Worm (Caenorhabditis elegans) whole organism, L2 larva: ENCODE data around the gene wago-5.

Experiments
- F13H6.1 ChIP-seq: sonication (generic microtip); optimal IDR thresholded peaks from 2 replicates; lab custom pipeline; 2016; ENCODE audit warnings: missing genetic modification characterization, missing compliant biosample characterization
- R02D3.7 ChIP-seq: fragments of 150-350 bp; optimal IDR thresholded peaks from 2 replicates; lab custom pipeline; 2014; ENCODE audit warnings: missing biosample characterization, missing genetic modification characterization
- Y55F3AM.14 ChIP-seq: fragments of 200-800 bp; sonication (Bioruptor generic); optimal IDR thresholded peaks from 2 replicates; lab custom pipeline; 2018; ENCODE audit warnings: mild to moderate bottlenecking, missing genetic modification characterization, missing compliant biosample characterization
- ZK546.5 ChIP-seq: sonication (generic microtip); optimal IDR thresholded peaks from 2 replicates; lab custom pipeline; 2017; ENCODE audit warnings: missing biosample characterization, missing genetic modification characterization
- alr-1 ChIP-seq: fragments of 150-350 bp; optimal IDR thresholded peaks from 2 replicates; lab custom pipeline; 2014; ENCODE audit warnings: missing biosample characterization, missing genetic modification characterization
- aly-2 ChIP-seq: fragments of 150-350 bp; optimal IDR thresholded peaks from 2 replicates; lab custom pipeline; 2014; ENCODE audit warnings: missing biosample characterization, missing genetic modification characterization
- ama-1 ChIP-seq: fragments of 150-350 bp; optimal IDR thresholded peaks from 2 replicates; lab custom pipeline; 2018; ENCODE audit warnings: inconsistent platforms
- blmp-1 ChIP-seq: sonication (generic microtip); optimal IDR thresholded peaks from 2 replicates; lab custom pipeline; 2017; ENCODE audit warnings: missing genetic modification characterization, mild to moderate bottlenecking, missing compliant biosample characterization, antibody characterized with exemption, moderate library complexity; ENCODE audit not compliant: insufficient read depth
- ceh-16 ChIP-seq: fragments of 150-350 bp; optimal IDR thresholded peaks from 2 replicates; lab custom pipeline; 2014; ENCODE audit warnings: missing biosample characterization, missing genetic modification characterization
- ceh-82 ChIP-seq: fragments of 150-350 bp; optimal IDR thresholded peaks from 2 replicates; lab custom pipeline; 2014; ENCODE audit warnings: missing biosample characterization, missing genetic modification characterization
- dmd-4 ChIP-seq: sonication (generic microtip); optimal IDR thresholded peaks from 2 replicates; lab custom pipeline; 2017; ENCODE audit warnings: missing biosample characterization, missing genetic modification characterization
- egl-27 ChIP-seq: sonication (generic microtip); optimal IDR thresholded peaks from 3 replicates; lab custom pipeline; 2017; ENCODE audit warnings: missing biosample characterization, missing genetic modification reagents, missing genetic modification characterization
- elt-1 ChIP-seq: fragments of 150-350 bp; optimal IDR thresholded peaks from 2 replicates; lab custom pipeline; 2014; ENCODE audit warnings: missing biosample characterization, missing genetic modification characterization
- elt-3 ChIP-seq: sonication (generic microtip); optimal IDR thresholded peaks from 2 replicates; lab custom pipeline; 2017; ENCODE audit warnings: missing biosample characterization, missing genetic modification characterization
- gmeb-1 ChIP-seq: fragments of 150-350 bp; optimal IDR thresholded peaks from 2 replicates; lab custom pipeline; 2014; ENCODE audit warnings: missing biosample characterization, missing genetic modification characterization
- lin-11 ChIP-seq: fragments of 150-350 bp; sonication (generic microtip); optimal IDR thresholded peaks from 2 replicates; lab custom pipeline; 2014; ENCODE audit warnings: missing biosample characterization, missing genetic modification characterization, inconsistent platforms, mixed read lengths
- lin-13 ChIP-seq: fragments of 150-350 bp; optimal IDR thresholded peaks from 2 replicates; lab custom pipeline; 2014; ENCODE audit warnings: missing biosample characterization, missing genetic modification reagents, missing genetic modification characterization
- lin-39 ChIP-seq: fragments of 150-350 bp; optimal IDR thresholded peaks from 2 replicates; lab custom pipeline; 2014; ENCODE audit warnings: missing biosample characterization, missing genetic modification reagents, missing genetic modification characterization
- lsy-2 ChIP-seq, 2 experiments: fragments of 150-350 bp in 1 of 2; sonication (generic microtip) in 1 of 2; optimal IDR thresholded peaks; 2 replicates each; lab custom pipeline; 2014 to 2017; ENCODE audit warnings: missing biosample characterization in 2 of 2, missing genetic modification characterization in 2 of 2
- mab-5 ChIP-seq: fragments of 150-350 bp; optimal IDR thresholded peaks from 2 replicates; lab custom pipeline; 2014; ENCODE audit warnings: missing biosample characterization, missing genetic modification characterization
- mbf-1 ChIP-seq: sonication (generic microtip); optimal IDR thresholded peaks from 2 replicates; lab custom pipeline; 2017; ENCODE audit warnings: missing biosample characterization, missing genetic modification characterization
- mdl-1 ChIP-seq, 2 experiments: fragments of 150-350 bp in 1 of 2; sonication (generic microtip) in 1 of 2; optimal IDR thresholded peaks; 2 replicates each; lab custom pipeline; 2017; ENCODE audit warnings: missing biosample characterization in 2 of 2, missing genetic modification characterization in 2 of 2
- nhr-10 ChIP-seq: sonication (generic microtip); optimal IDR thresholded peaks from 2 replicates; lab custom pipeline; 2017; ENCODE audit warnings: missing biosample characterization, missing genetic modification characterization
- nhr-11 ChIP-seq: fragments of 150-350 bp; optimal IDR thresholded peaks from 2 replicates; lab custom pipeline; 2014; ENCODE audit warnings: missing biosample characterization, missing genetic modification characterization
- nhr-12 ChIP-seq: fragments of 150-350 bp; optimal IDR thresholded peaks from 2 replicates; lab custom pipeline; 2014; ENCODE audit warnings: missing biosample characterization, missing genetic modification characterization
- nhr-129 ChIP-seq: fragments of 150-350 bp; optimal IDR thresholded peaks from 2 replicates; lab custom pipeline; 2014; ENCODE audit warnings: missing biosample characterization, missing genetic modification characterization
- nhr-21 ChIP-seq: fragments of 150-350 bp; optimal IDR thresholded peaks from 2 replicates; lab custom pipeline; 2014; ENCODE audit warnings: missing biosample characterization, missing genetic modification characterization
- nhr-23 ChIP-seq: fragments of 150-350 bp; optimal IDR thresholded peaks from 2 replicates; lab custom pipeline; 2014; ENCODE audit warnings: missing biosample characterization, missing genetic modification reagents, missing genetic modification characterization
- nhr-237 ChIP-seq: fragments of 150-350 bp; optimal IDR thresholded peaks from 2 replicates; lab custom pipeline; 2014; ENCODE audit warnings: missing biosample characterization, missing genetic modification characterization
- nhr-25 ChIP-seq: fragments of 150-350 bp; sonication (generic microtip); optimal IDR thresholded peaks from 3 replicates; lab custom pipeline; 2014; ENCODE audit warnings: missing biosample characterization, missing genetic modification characterization
- nhr-6 ChIP-seq: fragments of 150-350 bp; optimal IDR thresholded peaks from 2 replicates; lab custom pipeline; 2014; ENCODE audit warnings: missing biosample characterization, missing genetic modification characterization
- nhr-77 ChIP-seq: fragments of 150-350 bp; optimal IDR thresholded peaks from 2 replicates; lab custom pipeline; 2014; ENCODE audit warnings: missing biosample characterization, missing genetic modification characterization
- peb-1 ChIP-seq: fragments of 150-350 bp; optimal IDR thresholded peaks from 2 replicates; lab custom pipeline; 2014; ENCODE audit warnings: missing biosample characterization, missing genetic modification characterization
- sem-4 ChIP-seq: fragments of 150-350 bp; optimal IDR thresholded peaks from 2 replicates; lab custom pipeline; 2014; ENCODE audit warnings: missing biosample characterization, missing genetic modification reagents, missing genetic modification characterization
- skn-1 ChIP-seq: sonication (generic microtip); optimal IDR thresholded peaks from 2 replicates; lab custom pipeline; 2017; ENCODE audit warnings: missing biosample characterization, missing genetic modification characterization
- sma-3 ChIP-seq: sonication (generic microtip); optimal IDR thresholded peaks from 2 replicates; lab custom pipeline; 2016; ENCODE audit warnings: missing genetic modification reagents, missing genetic modification characterization, missing compliant biosample characterization
- sma-9 ChIP-seq, 2 experiments: fragments of 150-350 bp in 1 of 2; sonication (generic microtip) in 1 of 2; optimal IDR thresholded peaks; 2 replicates each; lab custom pipeline; 2014 to 2016; ENCODE audit warnings: missing genetic modification characterization in 2 of 2, mild to moderate bottlenecking in 1 of 2, missing biosample characterization in 1 of 2, missing compliant biosample characterization in 1 of 2, missing genetic modification reagents in 1 of 2, moderate library complexity in 1 of 2
- unc-62 ChIP-seq: fragments of 150-350 bp; optimal IDR thresholded peaks from 2 replicates; lab custom pipeline; 2014; ENCODE audit warnings: missing biosample characterization, missing genetic modification reagents, missing genetic modification characterization
- zag-1 ChIP-seq: fragments of 150-350 bp; optimal IDR thresholded peaks from 2 replicates; lab custom pipeline; 2014; ENCODE audit warnings: missing biosample characterization, missing genetic modification characterization
- ztf-1 ChIP-seq: fragments of 200-800 bp; sonication (Bioruptor generic); conservative IDR thresholded peaks from 2 replicates; pipeline ENCODE4 v1.3.6; 2022; ENCODE audit warnings: missing genetic modification characterization, missing compliant biosample characterization
- ztf-11 ChIP-seq: sonication (generic microtip); optimal IDR thresholded peaks from 2 replicates; lab custom pipeline; 2017; ENCODE audit warnings: missing biosample characterization, missing genetic modification characterization

The wago-5 gene

DNA sequence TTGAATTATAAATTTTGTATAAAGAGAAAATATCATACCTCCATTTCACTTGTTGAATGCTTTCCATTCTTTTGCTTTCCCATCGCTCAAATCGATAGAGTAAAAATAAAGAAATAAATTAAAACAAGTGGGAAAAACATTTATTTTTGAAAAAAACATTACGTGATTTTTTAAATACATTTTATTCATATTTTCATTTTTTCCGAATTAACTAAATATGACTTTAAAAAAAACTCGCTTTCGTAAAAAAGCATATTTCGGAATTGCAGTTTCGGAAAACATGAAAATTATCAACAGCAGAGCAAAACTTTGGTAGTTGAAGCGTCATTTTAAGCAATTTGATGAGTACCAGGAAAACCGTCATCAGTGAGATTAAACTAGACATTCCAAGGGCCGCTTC lies 15.7 kb downstream of the wago-5 start, which contains the start of gene K05F1.8:
K05F1.8 (minus strand) TSS at position 101 of the 400 bp plus-strand sequence.
- TF ChIP-seq peb-1 (tag; lab: Kevin White, UChicago) (no peak), mdl-1 (tag; optimal IDR thresholded peaks at IDR 0.05; lab: Kevin White, UChicago) (no peak)

DNA sequence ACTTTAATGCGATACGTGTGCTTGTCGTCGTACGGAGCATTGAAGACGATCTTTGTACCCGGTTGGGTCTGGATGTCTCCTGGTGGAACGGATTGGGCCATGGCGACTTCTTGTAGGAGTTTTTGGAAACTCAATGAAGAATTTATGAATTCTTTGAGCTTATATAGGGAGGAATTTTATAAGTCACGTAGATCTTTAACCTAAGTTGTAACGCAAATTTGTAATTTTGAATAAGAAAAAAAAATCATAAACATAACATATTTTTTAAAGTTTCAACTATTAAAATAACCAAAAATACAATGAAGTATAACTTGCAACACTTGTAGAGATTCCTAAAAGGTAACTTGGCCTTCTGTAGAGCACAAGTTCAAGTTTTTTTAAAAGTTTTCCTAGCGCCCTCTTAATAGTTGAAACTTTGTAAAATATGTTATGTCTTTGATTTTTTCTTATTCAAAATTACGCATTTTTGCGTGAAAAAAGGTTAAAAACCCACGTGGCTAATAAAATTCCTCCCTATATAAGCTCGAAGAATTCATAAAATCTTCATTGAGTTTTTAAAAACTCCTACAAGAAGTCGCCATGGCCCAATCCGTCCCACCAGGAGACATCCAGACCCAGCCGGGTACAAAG lies 17.8 kb downstream of the wago-5 start, which contains the start of the genes msp-63 and msp-142:
msp-63 (minus strand) TSS at position 101 of the 630 bp plus-strand sequence.
msp-142 (plus strand) TSS at position 580 of the 630 bp plus-strand sequence.
- TF ChIP-seq nhr-12 (tag; lab: Kevin White, UChicago) (no peak), nhr-6 (tag; lab: Kevin White, UChicago) (no peak), blmp-1 (no peak)
- TF ChIP-seq, all 48 proteins: peak for 0

DNA sequence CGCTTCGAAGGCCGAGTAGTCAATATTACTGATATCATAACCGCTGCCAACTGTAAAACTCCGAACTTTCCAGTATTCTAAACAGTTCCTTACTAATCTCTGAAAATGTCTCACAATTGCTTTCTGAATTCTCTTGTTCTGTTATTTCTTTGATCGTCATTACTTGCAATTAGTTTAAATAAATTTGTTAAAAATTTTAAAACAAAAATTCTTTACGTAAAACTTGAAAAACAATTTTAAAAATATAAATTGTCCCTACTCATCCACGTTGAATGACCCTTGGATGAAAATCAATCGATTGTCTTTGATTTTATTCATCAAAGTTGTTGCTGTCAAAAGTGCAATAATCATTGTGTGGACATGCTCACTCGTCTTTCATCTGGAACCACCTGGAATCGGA lies 21.1 kb downstream of the wago-5 start, which contains the start of gene acdh-8:
acdh-8 (plus strand) TSS at position 301 of the 400 bp plus-strand sequence.
- TF ChIP-seq egl-27 (tag; lab: Kevin White, UChicago) (no peak), lin-11 (tag; lab: Kevin White, UChicago) (no peak), dmd-4 (tag; lab: Kevin White, UChicago) (no peak), alr-1 (tag; lab: Kevin White, UChicago) (no peak), nhr-23 (tag; lab: Kevin White, UChicago) (no peak), sma-9 (GFP tag; optimal IDR thresholded peaks at IDR 0.05; lab: Kevin White, UChicago) (no peak), sma-9 (tag; optimal IDR thresholded peaks at IDR 0.05; lab: Kevin White, UChicago) (no peak), sma-3 (GFP tag; lab: Kevin White, UChicago) (no peak), unc-62 (no peak)

DNA sequence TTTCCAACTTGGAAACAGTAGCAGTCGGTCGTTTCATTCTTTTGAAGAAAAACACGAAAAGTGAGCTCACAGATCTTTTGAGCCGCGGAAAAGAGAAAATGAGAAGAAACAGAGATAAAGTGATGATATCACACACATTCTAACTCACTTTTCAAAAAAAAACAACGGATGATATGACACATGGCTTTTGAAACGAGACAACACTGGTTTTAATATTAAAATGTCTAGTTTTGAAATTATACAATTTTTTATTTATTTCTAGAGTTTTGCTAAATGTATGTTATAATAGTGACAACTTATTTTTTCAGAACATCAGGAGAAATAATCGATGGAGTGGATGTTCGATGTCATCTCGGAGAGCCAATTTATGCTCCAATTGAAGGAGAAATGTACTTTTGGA lies 22.8 kb downstream of the wago-5 start, which contains the start of gene K05F1.14:
K05F1.14 (minus strand) TSS at position 101 of the 400 bp plus-strand sequence.
- TF ChIP-seq nhr-25 (tag; lab: Kevin White, UChicago) (no peak), Y55F3AM.14 (GFP tag; lab: Kevin White, UChicago) (no peak), R02D3.7 (tag; lab: Kevin White, UChicago) (no peak), nhr-11 (no peak), alr-1 (tag; lab: Kevin White, UChicago) (no peak), aly-2 (tag; lab: Kevin White, UChicago) (no peak), nhr-21 (tag; lab: Kevin White, UChicago) (no peak), skn-1 (tag; lab: Kevin White, UChicago) (no peak), nhr-129 (no peak), mbf-1 (no peak), nhr-77 (tag; lab: Kevin White, UChicago) (no peak), nhr-237 (tag; lab: Kevin White, UChicago) (no peak), F13H6.1 (tag; lab: Kevin White, UChicago) (no peak), nhr-23 (tag; lab: Kevin White, UChicago) (no peak), sma-3 (GFP tag; lab: Kevin White, UChicago) (no peak)

DNA sequence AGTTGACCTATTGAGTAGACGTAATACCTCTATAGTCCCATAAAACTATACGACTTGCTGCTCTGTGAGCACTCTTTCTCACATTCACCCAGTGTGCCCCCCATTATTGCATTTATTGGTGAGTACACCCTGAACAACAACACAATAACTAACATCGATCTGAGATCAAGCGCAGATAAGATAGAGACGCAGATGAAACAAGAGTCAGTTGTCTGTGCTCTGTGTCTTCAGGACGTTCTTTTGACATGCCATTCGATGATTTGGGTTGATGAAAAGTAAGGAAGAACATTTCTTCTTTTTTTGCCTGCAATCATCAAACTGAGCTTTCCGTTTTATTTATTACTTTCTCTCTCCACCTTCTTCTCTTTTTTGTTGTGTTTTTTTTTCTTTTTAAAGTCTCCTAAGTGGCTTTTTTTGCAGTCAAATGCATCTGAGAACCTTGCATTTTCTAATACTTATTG lies 24.9 kb downstream of the wago-5 start, which contains the start of gene lect-2:
lect-2 (plus strand) TSS at position 411 of the 461 bp plus-strand sequence.
- no peak for TF ChIP-seq skn-1 (tag; lab: Kevin White, UChicago)
- no peak for TF ChIP-seq gmeb-1 (tag; lab: Kevin White, UChicago)
- TF ChIP-seq ama-1, result no peak
- no peak for TF ChIP-seq aly-2 (tag; lab: Kevin White, UChicago)
- no peak for TF ChIP-seq nhr-11
- TF ChIP-seq dmd-4 (tag; lab: Kevin White, UChicago), result no peak
- TF ChIP-seq nhr-12 (tag; lab: Kevin White, UChicago), result no peak
- no peak for TF ChIP-seq nhr-10 (tag; lab: Kevin White, UChicago)
- TF ChIP-seq R02D3.7 (tag; lab: Kevin White, UChicago), result no peak
- TF ChIP-seq ztf-11 (tag; lab: Kevin White, UChicago), result no peak
- no peak for TF ChIP-seq ZK546.5 (tag; lab: Kevin White, UChicago)
- no peak for TF ChIP-seq sem-4 (tag; lab: Kevin White, UChicago)
- TF ChIP-seq mdl-1 (tag; optimal IDR thresholded peaks at IDR 0.05; lab: Kevin White, UChicago), result no peak
- no peak for TF ChIP-seq lin-13 (GFP tag; lab: Kevin White, UChicago)
- peak in 1 of 2 experiments; percentile 28 for TF ChIP-seq lsy-2 (tag; optimal IDR thresholded peaks at IDR 0.05; lab: Kevin White, UChicago)
- no peak for TF ChIP-seq lin-39 (tag; lab: Kevin White, UChicago)
- TF ChIP-seq zag-1 (tag; lab: Kevin White, UChicago), result no peak
- no peak for TF ChIP-seq blmp-1
- TF ChIP-seq lin-11 (tag; lab: Kevin White, UChicago), result no peak
- TF ChIP-seq F13H6.1 (tag; lab: Kevin White, UChicago), result peak; percentile 22
- peak; percentile 65 for TF ChIP-seq sma-9 (GFP tag; optimal IDR thresholded peaks at IDR 0.05; lab: Kevin White, UChicago)
- TF ChIP-seq sma-9 (tag; optimal IDR thresholded peaks at IDR 0.05; lab: Kevin White, UChicago), result no peak
- TF ChIP-seq ztf-1, result no peak
- peak; percentile 40 for TF ChIP-seq nhr-129
- TF ChIP-seq elt-1 (tag; lab: Kevin White, UChicago), result peak; percentile 39
- no peak for TF ChIP-seq nhr-6 (tag; lab: Kevin White, UChicago)
- TF ChIP-seq mab-5 (tag; lab: Kevin White, UChicago), result no peak
- TF ChIP-seq ceh-82 (tag; lab: Kevin White, UChicago), result no peak
- no peak for TF ChIP-seq ceh-16 (tag; lab: Kevin White, UChicago)
- no peak for TF ChIP-seq egl-27 (tag; lab: Kevin White, UChicago)
- no peak for TF ChIP-seq elt-3 (tag; lab: Kevin White, UChicago)
